Fruit fly (Drosophila melanogaster): ENCODE data around the gene CG5114.
A peak's percentile ranks its signal among the peaks of the same experiment; 100 is the strongest.

CG5114 gene

dm6 chr3L:14973251-14973625, 9.4 kb upstream of the CG5114 start (continued):
- TF ChIP-seq CG8089 (GFP tag; optimal IDR thresholded peaks at IDR 0.05): no peak
- TF ChIP-seq croc (GFP tag; conservative IDR thresholded peaks at IDR 0.05): no peak
- no peak for TF ChIP-seq CG14965 (GFP tag; optimal IDR thresholded peaks at IDR 0.05; ENCODE audit: borderline replicate concordance)
- TF ChIP-seq Dek (tag; optimal IDR thresholded peaks at IDR 0.05): no peak
- no peak for TF ChIP-seq ci (GFP tag; IDR thresholded peaks at IDR 0.05)
- TF ChIP-seq CG4854 (GFP tag; optimal IDR thresholded peaks at IDR 0.05): no peak
- peak in 1 of 3 experiments; percentile 98 for TF ChIP-seq Stat92E (GFP tag; optimal IDR thresholded peaks at IDR 0.05)
- TF ChIP-seq ranshi (GFP tag; IDR thresholded peaks at IDR 0.05): no peak
- TF ChIP-seq Six4 (GFP tag; optimal IDR thresholded peaks at IDR 0.05): no peak
- TF ChIP-seq hbn (GFP tag; IDR thresholded peaks at IDR 0.05; ENCODE audit: partially characterized antibody): no peak
- 0 out of 2 replicates have a peak, but pooled peaks have one; percentile 12 for TF ChIP-seq rib (GFP tag; IDR thresholded peaks at IDR 0.05)
- no peak for TF ChIP-seq Lpt (GFP tag; optimal IDR thresholded peaks at IDR 0.05)
- TF ChIP-seq fd64A (GFP tag; optimal IDR thresholded peaks at IDR 0.05): no peak
- no peak for TF ChIP-seq Abd-B (GFP tag; optimal IDR thresholded peaks at IDR 0.05)
- no peak for TF ChIP-seq CG7372 (GFP tag; IDR thresholded peaks at IDR 0.05)
- no peak for TF ChIP-seq CG10565 (GFP tag; optimal IDR thresholded peaks at IDR 0.05)
- peak; percentile 39 for TF ChIP-seq crol (GFP tag; IDR thresholded peaks at IDR 0.05)
- TF ChIP-seq CG14441 (GFP tag; IDR thresholded peaks at IDR 0.05): no peak
- TF ChIP-seq Gsc (GFP tag; IDR thresholded peaks at IDR 0.05): no peak
- no peak for TF ChIP-seq CG30431 (GFP tag; optimal IDR thresholded peaks at IDR 0.05)
- no peak for TF ChIP-seq Meics (GFP tag; optimal IDR thresholded peaks at IDR 0.05)
- peak; percentile 63 for TF ChIP-seq kni (GFP tag; optimal IDR thresholded peaks at IDR 0.05)
- no peak for TF ChIP-seq TFAM (GFP tag; optimal IDR thresholded peaks at IDR 0.05)
- TF ChIP-seq caup (GFP tag; optimal IDR thresholded peaks at IDR 0.05; ENCODE audit: severe bottlenecking): no peak
- TF ChIP-seq vvl (GFP tag; IDR thresholded peaks at IDR 0.05): 0 out of 2 replicates have a peak, but pooled peaks have one; percentile 2
- TF ChIP-seq phol (tag; optimal IDR thresholded peaks at IDR 0.05): no peak
- TF ChIP-seq D (optimal IDR thresholded peaks at IDR 0.05): peak; percentile 28
- TF ChIP-seq D (GFP tag; optimal IDR thresholded peaks at IDR 0.05): no peak
- TF ChIP-seq Ets97D (GFP tag; optimal IDR thresholded peaks at IDR 0.05): no peak
- TF ChIP-seq Hr3 (GFP tag; optimal IDR thresholded peaks at IDR 0.05): no peak
- no peak for TF ChIP-seq jigr1 (GFP tag; IDR thresholded peaks at IDR 0.05)
- no peak for TF ChIP-seq Taf1 (GFP tag; IDR thresholded peaks at IDR 0.05)
- TF ChIP-seq CTCF (GFP tag; optimal IDR thresholded peaks at IDR 0.05): no peak
- TF ChIP-seq mirr (GFP tag; optimal IDR thresholded peaks at IDR 0.05): no peak
- TF ChIP-seq stc (GFP tag; IDR thresholded peaks at IDR 0.05): no peak
- TF ChIP-seq CG6854 (GFP tag; optimal IDR thresholded peaks at IDR 0.05): no peak
- no peak for TF ChIP-seq CG8765 (GFP tag; IDR thresholded peaks at IDR 0.05)
- TF ChIP-seq CG13123 (GFP tag; optimal IDR thresholded peaks at IDR 0.05): no peak
- TF ChIP-seq CG11093 (GFP tag; IDR thresholded peaks at IDR 0.05): no peak
- no peak for TF ChIP-seq lov (optimal IDR thresholded peaks at IDR 0.05)
- no peak for TF ChIP-seq lov (GFP tag; IDR thresholded peaks at IDR 0.05)
- peak; percentile 15; the same call in 1 of the 3 replicates for TF ChIP-seq Opbp (GFP tag; IDR thresholded peaks at IDR 0.05; ENCODE audit: partially characterized antibody)
- no peak for TF ChIP-seq emc (GFP tag; optimal IDR thresholded peaks at IDR 0.05)
- TF ChIP-seq eve (GFP tag; optimal IDR thresholded peaks at IDR 0.05): no peak
- no peak for TF ChIP-seq CG7745 (tag; optimal IDR thresholded peaks at IDR 0.05)
- no peak for TF ChIP-seq CG17829 (tag; optimal IDR thresholded peaks at IDR 0.05)
- peak; percentile 48 for TF ChIP-seq cad (GFP tag; optimal IDR thresholded peaks at IDR 0.05)
- no peak for TF ChIP-seq CG1832 (GFP tag; optimal IDR thresholded peaks at IDR 0.05)
- no peak for TF ChIP-seq Sox100B (GFP tag; optimal IDR thresholded peaks at IDR 0.05)
- TF ChIP-seq sc (optimal IDR thresholded peaks at IDR 0.05): no peak
- TF ChIP-seq sc (GFP tag; optimal IDR thresholded peaks at IDR 0.05): no peak
- TF ChIP-seq Sin3A (optimal IDR thresholded peaks at IDR 0.05): no peak
- no peak for TF ChIP-seq gsb-n (tag; optimal IDR thresholded peaks at IDR 0.05)
- TF ChIP-seq mld (GFP tag; IDR thresholded peaks at IDR 0.05; ENCODE audit: partially characterized antibody): no peak

Data from whole organism, embryonic.